Fruit fly (Drosophila melanogaster): ENCODE data around the gene CG14073.

DNA sequence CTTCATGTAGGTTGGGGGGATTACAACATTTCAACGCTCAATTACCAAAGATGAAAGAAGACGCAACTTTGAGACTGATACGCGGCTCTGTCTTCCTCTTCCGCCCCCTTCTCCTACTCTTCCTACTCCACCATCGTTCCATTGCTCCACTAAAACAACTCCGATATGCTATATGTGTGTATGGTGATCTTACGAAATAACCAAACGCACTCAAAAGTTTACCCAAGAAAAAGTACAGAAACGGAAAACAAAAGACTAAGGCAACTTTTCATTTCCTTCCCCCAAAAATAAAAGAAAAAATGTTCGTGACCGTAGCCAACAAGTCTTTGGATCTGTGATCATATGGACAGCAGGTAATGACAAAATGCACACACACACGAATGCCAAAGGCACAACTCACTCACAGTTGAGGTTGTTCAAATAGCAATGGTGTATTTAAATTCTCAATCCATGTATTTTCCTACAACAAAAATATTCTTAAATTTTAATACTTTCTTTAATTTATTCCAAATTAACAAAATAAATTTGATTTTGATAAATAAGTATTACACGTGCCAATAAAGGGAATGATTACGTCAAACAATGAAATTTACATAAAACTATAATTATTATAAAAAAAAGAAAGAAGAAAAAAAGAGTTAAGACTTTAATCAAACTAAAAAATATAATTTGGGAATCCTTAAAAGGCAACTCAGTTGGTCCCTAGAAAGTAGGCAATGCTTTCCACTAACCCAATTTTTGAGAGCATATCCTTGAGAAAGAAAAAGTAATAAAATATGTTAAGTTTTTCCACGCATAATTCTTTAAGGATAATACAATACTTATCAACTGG lies 52.3 kb downstream of the CG14073 start:
- TF ChIP-seq CTCF (optimal IDR thresholded peaks at IDR 0.05): no peak
- no peak for TF ChIP-seq CG8478 (optimal IDR thresholded peaks at IDR 0.05)
